Worm (Caenorhabditis elegans): ENCODE data around the gene srd-56.
A peak's percentile ranks its signal among the peaks of the same experiment; 100 is the strongest.

srd-56 gene

DNA sequence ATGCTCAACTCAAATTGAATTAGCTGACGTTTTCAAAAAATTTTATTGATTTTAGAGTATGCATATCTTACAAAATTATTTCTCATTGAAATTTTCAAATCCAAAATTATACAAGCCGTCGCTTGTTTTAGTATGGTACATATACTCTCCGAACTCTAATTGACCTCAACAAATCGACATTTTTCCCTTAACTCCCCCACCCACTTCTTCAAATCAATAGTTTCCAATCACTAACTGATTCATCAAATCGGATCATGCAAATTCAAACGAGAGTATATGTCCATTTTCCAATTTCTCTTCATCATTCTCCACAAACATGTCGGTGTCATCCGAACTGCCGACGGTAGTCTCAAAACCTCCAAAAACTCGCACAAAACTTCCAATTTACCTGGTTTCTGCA is 13.9 kb downstream of the srd-56 start, which contains the start of gene E04F6.4:
Gene E04F6.4 (plus strand): TSS at position 301 of the 400 bp plus-strand sequence.
- TF ChIP-seq ama-1 (optimal IDR thresholded peaks at IDR 0.05) = no peak
- no peak for TF ChIP-seq ztf-11 (tag; optimal IDR thresholded peaks at IDR 0.05)
- no peak for TF ChIP-seq egl-5 (tag; optimal IDR thresholded peaks at IDR 0.05)
- TF ChIP-seq eor-1 (tag; optimal IDR thresholded peaks at IDR 0.05) = no peak
- TF ChIP-seq ceh-28 (tag; optimal IDR thresholded peaks at IDR 0.05) = no peak
- no peak for TF ChIP-seq nhr-12 (tag; optimal IDR thresholded peaks at IDR 0.05)
- TF ChIP-seq nhr-67 (tag; optimal IDR thresholded peaks at IDR 0.05) = no peak
- no peak for TF ChIP-seq daf-12 (tag; optimal IDR thresholded peaks at IDR 0.05)
- TF ChIP-seq R02D3.7 (tag; optimal IDR thresholded peaks at IDR 0.05) = no peak
- TF ChIP-seq nhr-76 (tag; optimal IDR thresholded peaks at IDR 0.05) = no peak
- TF ChIP-seq nhr-11 (tag; optimal IDR thresholded peaks at IDR 0.05) = no peak
- TF ChIP-seq zag-1 (tag; optimal IDR thresholded peaks at IDR 0.05) = no peak
- no peak for TF ChIP-seq skn-1 (tag; optimal IDR thresholded peaks at IDR 0.05)
- no peak for TF ChIP-seq pqm-1 (tag; optimal IDR thresholded peaks at IDR 0.05)
- no peak for TF ChIP-seq mml-1 (tag; optimal IDR thresholded peaks at IDR 0.05)
- no peak for TF ChIP-seq egl-27 (tag; optimal IDR thresholded peaks at IDR 0.05)
- no peak for TF ChIP-seq nhr-28 (tag; optimal IDR thresholded peaks at IDR 0.05)

DNA sequence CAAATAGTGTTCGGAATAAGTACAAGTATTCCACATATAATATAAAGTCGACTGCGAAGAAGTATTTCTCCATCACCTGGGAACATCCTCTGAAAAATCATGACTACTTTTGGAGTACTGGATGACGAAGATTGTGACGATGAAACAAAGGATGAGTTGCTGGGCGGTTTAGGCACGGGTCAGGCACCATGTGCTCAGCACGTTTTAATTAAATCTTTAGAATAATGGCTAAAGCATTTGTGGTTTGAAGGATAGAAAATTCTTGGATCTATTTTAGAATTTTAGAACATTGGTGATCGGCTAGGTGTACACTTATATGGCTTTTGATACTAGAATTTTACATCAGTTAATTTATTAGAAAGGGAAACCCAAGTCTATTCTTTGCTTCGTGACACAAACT is 15.9 kb downstream of the srd-56 start, which contains the start of gene C27H5.6:
Gene C27H5.6 (minus strand): TSS at position 101 of the 400 bp plus-strand sequence.
- TF ChIP-seq nhr-11 (tag; optimal IDR thresholded peaks at IDR 0.05) = no peak
- no peak for TF ChIP-seq nhr-23 (tag; optimal IDR thresholded peaks at IDR 0.05)
- no peak for TF ChIP-seq unc-62 (GFP tag; optimal IDR thresholded peaks at IDR 0.05)
- no peak for TF ChIP-seq sea-2 (GFP tag; optimal IDR thresholded peaks at IDR 0.05)

DNA sequence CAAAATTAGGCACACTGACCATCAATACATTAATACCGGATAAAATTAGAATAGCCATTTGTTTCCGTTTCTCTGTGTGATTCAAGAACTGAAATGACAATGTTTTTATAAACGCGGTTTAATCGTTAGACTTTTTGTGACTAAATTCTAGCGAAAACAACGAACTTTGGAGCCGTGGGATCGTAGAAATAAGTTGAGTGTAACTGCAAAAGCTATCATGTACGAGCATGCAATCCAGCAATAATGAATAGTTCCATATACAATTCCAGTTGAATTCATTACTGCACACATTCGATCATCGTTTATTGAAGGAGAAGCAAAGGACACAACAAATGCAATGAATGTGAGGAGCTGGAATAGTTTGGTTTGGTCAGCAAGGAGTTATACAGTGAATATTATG is 16.9 kb downstream of the srd-56 start:
- TF ChIP-seq nfya-1 (tag; optimal IDR thresholded peaks at IDR 0.05; ENCODE audit: insufficient read depth) (no peak), elt-2 (tag; optimal IDR thresholded peaks at IDR 0.05) (no peak), mdl-1 (tag; optimal IDR thresholded peaks at IDR 0.05) (no peak), jun-1 (tag; optimal IDR thresholded peaks at IDR 0.05) (no peak), ceh-28 (tag; optimal IDR thresholded peaks at IDR 0.05) (no peak), mml-1 (tag; optimal IDR thresholded peaks at IDR 0.05) (no peak), nhr-25 (tag; optimal IDR thresholded peaks at IDR 0.05) (no peak), fos-1 (tag; optimal IDR thresholded peaks at IDR 0.05) (no peak), nhr-43 (tag; optimal IDR thresholded peaks at IDR 0.05; ENCODE audit: poor library complexity, severe bottlenecking) (no peak), nhr-23 (tag; optimal IDR thresholded peaks at IDR 0.05) (no peak), hmg-11 (tag; optimal IDR thresholded peaks at IDR 0.05) (no peak), nhr-76 (tag; optimal IDR thresholded peaks at IDR 0.05) (no peak), nhr-11 (tag; optimal IDR thresholded peaks at IDR 0.05) (no peak), ceh-16 (tag; optimal IDR thresholded peaks at IDR 0.05) (no peak), nhr-28 (tag; optimal IDR thresholded peaks at IDR 0.05) (no peak), eor-1 (tag; optimal IDR thresholded peaks at IDR 0.05) (no peak), lin-39 (tag; optimal IDR thresholded peaks at IDR 0.05) (no peak)

DNA sequence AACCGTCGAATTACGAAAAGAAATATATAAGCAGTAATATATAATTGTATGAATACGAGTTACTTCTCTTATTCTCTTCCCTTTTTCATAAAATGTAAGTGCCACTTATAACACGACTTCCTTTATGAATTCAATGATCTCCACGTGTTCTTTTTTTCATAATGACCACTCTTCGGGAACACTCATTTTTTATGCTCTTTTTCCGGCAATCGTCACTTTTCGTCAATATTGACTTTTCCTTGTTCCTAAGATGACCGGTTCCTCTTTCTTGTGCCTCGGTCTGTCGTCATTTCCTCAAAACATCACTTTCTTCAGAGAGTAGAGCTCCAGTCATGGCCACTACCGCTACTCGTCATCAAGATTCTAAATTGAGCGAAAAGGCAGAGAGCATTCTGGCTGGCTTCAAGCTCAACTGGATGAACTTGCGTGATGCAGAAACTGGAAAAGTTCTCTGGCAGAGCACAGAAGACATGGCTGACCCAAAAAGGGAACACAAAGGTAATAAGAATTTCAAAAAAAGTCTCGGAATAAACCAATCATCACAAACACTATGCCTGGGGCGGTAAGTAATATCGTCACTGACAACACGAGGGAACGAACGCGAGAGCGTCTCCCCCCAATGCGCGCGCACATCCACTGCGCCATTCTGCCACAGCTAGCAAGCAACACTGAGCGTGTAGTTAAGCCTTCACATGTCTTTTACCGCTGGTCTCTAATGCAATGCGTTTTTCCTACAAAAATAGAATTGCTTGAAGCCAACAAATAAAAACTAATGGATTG is 19.3 kb downstream of the srd-56 start, which contains the start of gene pdl-1:
Gene pdl-1 (plus strand): TSS at position 309 of the 780 bp plus-strand sequence.
- TF ChIP-seq elt-2 (tag; optimal IDR thresholded peaks at IDR 0.05) (peak; percentile 36), mml-1 (tag; optimal IDR thresholded peaks at IDR 0.05) (no peak), ceh-16 (tag; optimal IDR thresholded peaks at IDR 0.05) (no peak), ztf-4 (tag; optimal IDR thresholded peaks at IDR 0.05) (peak; percentile 72), lin-15B (tag; optimal IDR thresholded peaks at IDR 0.05) (peak; percentile 14), nfya-1 (tag; optimal IDR thresholded peaks at IDR 0.05; ENCODE audit: insufficient read depth) (peak; percentile 68), daf-12 (tag; optimal IDR thresholded peaks at IDR 0.05) (no peak), pqm-1 (tag; optimal IDR thresholded peaks at IDR 0.05) (peak; percentile 11), ceh-9 (tag; optimal IDR thresholded peaks at IDR 0.05) (no peak), tbx-2 (tag; optimal IDR thresholded peaks at IDR 0.05) (peak; percentile 62), nhr-43 (tag; optimal IDR thresholded peaks at IDR 0.05; ENCODE audit: poor library complexity, severe bottlenecking) (peak; percentile 75), ama-1 (optimal IDR thresholded peaks at IDR 0.05) (peak; percentile 69), jun-1 (tag; optimal IDR thresholded peaks at IDR 0.05) (peak; percentile 15), lin-39 (tag; optimal IDR thresholded peaks at IDR 0.05) (peak; percentile 68), ceh-82 (tag; optimal IDR thresholded peaks at IDR 0.05) (peak; percentile 59), elt-1 (tag; optimal IDR thresholded peaks at IDR 0.05) (no peak), nhr-23 (tag; optimal IDR thresholded peaks at IDR 0.05) (no peak), aly-2 (tag; optimal IDR thresholded peaks at IDR 0.05) (no peak), snpc-4 (tag; optimal IDR thresholded peaks at IDR 0.05) (peak; percentile 60), pha-4 (tag; optimal IDR thresholded peaks at IDR 0.05) (peak; percentile 87), zag-1 (tag; optimal IDR thresholded peaks at IDR 0.05) (no peak), egl-5 (tag; optimal IDR thresholded peaks at IDR 0.05) (peak; percentile 25), nhr-77 (tag; optimal IDR thresholded peaks at IDR 0.05) (peak; percentile 27), R02D3.7 (tag; optimal IDR thresholded peaks at IDR 0.05) (peak; percentile 16), skn-1 (tag; optimal IDR thresholded peaks at IDR 0.05) (peak; percentile 6)
